Fruit fly (Drosophila melanogaster) whole organism, adult: ENCODE results near the gene Cortactin.
A peak's percentile ranks its signal among the peaks of the same experiment; 100 is the strongest.

Experiments
- CG7101 ChIP-seq: fragments of 200-800 bp; sonication (Bioruptor generic); optimal IDR thresholded peaks from 2 replicates; lab custom pipeline; 2018; ENCODE audit warnings: missing biosample characterization, mild to moderate bottlenecking, missing genetic modification characterization, moderate library complexity
- Hr96 ChIP-seq: fragments of 200-800 bp; sonication (Bioruptor generic); optimal IDR thresholded peaks from 2 replicates; lab custom pipeline; 2016; ENCODE audit warnings: missing biosample characterization, missing genetic modification characterization
- cnc ChIP-seq, 2 experiments: fragments of >200 bp; optimal IDR thresholded peaks; 2 replicates each; lab custom pipeline; 2017

DNA sequence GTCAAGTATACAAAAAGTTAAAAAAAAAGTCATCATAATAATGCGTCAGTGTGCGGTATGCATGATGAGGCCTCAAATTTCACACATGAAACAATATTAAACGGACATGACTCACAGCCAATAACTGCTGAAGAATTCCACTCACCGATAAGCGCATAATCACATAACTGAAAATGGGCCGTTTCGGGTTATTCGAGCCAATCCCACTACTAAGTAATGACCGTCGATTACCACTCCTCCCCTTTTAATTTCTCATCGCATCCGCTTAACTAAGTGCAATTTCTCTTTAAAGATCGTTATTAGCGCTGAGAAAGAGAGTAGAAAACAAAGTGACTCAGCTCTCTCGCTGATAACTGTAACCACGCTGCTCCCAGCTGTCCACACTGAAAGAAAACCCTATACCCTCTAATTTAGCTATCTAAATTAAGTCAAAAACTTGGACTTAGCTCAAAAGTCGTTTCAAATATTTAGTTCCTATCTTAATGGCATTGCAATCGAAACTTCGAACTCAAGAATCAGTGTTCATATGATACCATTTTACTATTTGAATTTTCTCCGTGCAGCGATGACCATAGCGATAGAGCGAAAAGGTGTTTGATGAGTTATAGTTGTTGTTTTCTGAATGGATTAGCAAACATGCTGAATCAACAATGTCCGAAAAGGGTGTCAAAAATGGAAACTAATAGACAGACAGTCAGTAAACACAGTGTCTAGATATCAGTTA lies 48.6 kb upstream of the Cortactin start:
- TF ChIP-seq CG7101 (tag; lab: Kevin White, UChicago) (peak; percentile 77), Hr96 (GFP tag; lab: Kevin White, UChicago) (no peak), cnc (optimal IDR thresholded peaks at IDR 0.05; lab: Kevin White, UChicago) (no peak)
